Worm (Caenorhabditis elegans) whole organism, L1 larva: Measurements from ENCODE around the gene rabr-3.

Source experiments
- aly-2 ChIP-seq: fragments of 150-350 bp; optimal IDR thresholded peaks from 2 replicates; lab custom pipeline; 2014; ENCODE audit warnings: missing biosample characterization, missing genetic modification characterization
- ama-1 ChIP-seq: fragments of 150-350 bp; optimal IDR thresholded peaks from 2 replicates; lab custom pipeline; 2014
- dsc-1 ChIP-seq: sonication (generic microtip); optimal IDR thresholded peaks from 2 replicates; lab custom pipeline; 2016; ENCODE audit warnings: mild to moderate bottlenecking, missing genetic modification characterization, missing compliant biosample characterization
- nhr-11 ChIP-seq: fragments of 150-350 bp; optimal IDR thresholded peaks from 2 replicates; lab custom pipeline; 2014; ENCODE audit warnings: missing biosample characterization, missing genetic modification characterization
- nhr-85 ChIP-seq: sonication (generic microtip); peaks from one replicate; lab custom pipeline; 2016; ENCODE audit warnings: missing genetic modification characterization, inconsistent platforms, missing compliant biosample characterization
- snpc-4 ChIP-seq: fragments of 150-350 bp; optimal IDR thresholded peaks from 2 replicates; lab custom pipeline; 2014; ENCODE audit warnings: missing biosample characterization, missing genetic modification characterization
- zag-1 ChIP-seq: fragments of 150-350 bp; optimal IDR thresholded peaks from 2 replicates; lab custom pipeline; 2014; ENCODE audit warnings: missing biosample characterization, missing genetic modification characterization

DNA sequence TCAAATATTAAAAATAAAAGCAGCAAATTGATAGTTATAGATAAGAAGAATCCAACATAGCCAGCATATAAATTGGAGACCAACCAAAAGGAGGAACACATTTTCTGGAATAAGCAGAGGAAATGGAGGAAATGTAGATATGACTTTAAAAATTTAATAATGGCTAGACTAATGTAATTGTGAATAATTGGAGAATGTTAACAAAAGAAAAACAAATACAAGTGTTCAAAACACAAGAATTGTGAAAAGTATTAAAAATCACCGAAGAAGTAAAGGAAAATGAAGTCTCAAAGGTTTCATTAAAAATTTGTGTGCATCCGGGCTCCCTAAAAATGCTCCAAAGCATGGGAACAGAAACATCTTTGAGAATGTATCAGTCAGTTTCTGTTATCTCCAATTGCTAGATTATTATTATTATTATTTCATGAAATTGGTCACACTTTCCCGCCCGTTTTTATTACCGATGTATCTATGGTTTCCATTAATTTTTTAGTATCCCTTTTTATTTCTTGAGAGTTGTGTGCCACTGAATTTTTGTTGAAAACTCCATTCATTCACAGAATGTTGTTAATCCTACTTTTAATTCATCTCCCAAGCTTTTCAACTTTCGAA, 33.2 kb upstream of the rabr-3 start, which contains the start of the genes str-109 and F10A3.11:
- TF ChIP-seq nhr-11 (no peak), ama-1 (no peak), zag-1 (no peak), dsc-1 (tag; lab: Kevin White, UChicago) (no peak), snpc-4 (tag; lab: Kevin White, UChicago) (no peak), nhr-85 (tag; lab: Kevin White, UChicago) (no peak), aly-2 (tag; lab: Kevin White, UChicago) (no peak)
